Worm (Caenorhabditis elegans) whole organism, young adult: ENCODE data around the gene smg-9.

Experiments used
- B0019.2 ChIP-seq: fragments of 200-800 bp; sonication (Bioruptor generic); conservative IDR thresholded peaks from 2 replicates; pipeline ENCODE4 v1.3.6; 2022; ENCODE audit warnings: missing genetic modification reagents, missing genetic modification characterization, missing compliant biosample characterization
- B0035.1 ChIP-seq: sonication (generic microtip); optimal IDR thresholded peaks from 2 replicates; lab custom pipeline; 2016; ENCODE audit warnings: missing genetic modification characterization, mild to moderate bottlenecking, missing compliant biosample characterization, missing genotype, missing genetic modification reagents
- C06A6.2 ChIP-seq: fragments of 200-800 bp; sonication (Bioruptor generic); conservative IDR thresholded peaks from 2 replicates; pipeline ENCODE4 v1.3.6; 2022; ENCODE audit warnings: missing genetic modification characterization, missing compliant biosample characterization
- C17E4.6 ChIP-seq: fragments of 200-800 bp; sonication (Bioruptor generic); IDR thresholded peaks from 2 replicates; pipeline ENCODE4 v1.3.6; 2022; ENCODE audit warnings: missing genetic modification reagents, missing genetic modification characterization, missing compliant biosample characterization
- F23B12.7 ChIP-seq: sonication (generic microtip); optimal IDR thresholded peaks from 2 replicates; lab custom pipeline; 2017; ENCODE audit warnings: missing genetic modification characterization, mild to moderate bottlenecking, missing compliant biosample characterization, antibody characterized with exemption, moderate library complexity; ENCODE audit not compliant: insufficient read depth
- F33H1.4 ChIP-seq: fragments of 200-800 bp; sonication (Bioruptor generic); IDR thresholded peaks from 2 replicates; pipeline ENCODE4 v1.3.6; 2022; ENCODE audit warnings: missing genetic modification reagents, missing genetic modification characterization, missing compliant biosample characterization
- F55B11.4 ChIP-seq: sonication (generic microtip); optimal IDR thresholded peaks from 2 replicates; lab custom pipeline; 2016; ENCODE audit warnings: missing compliant biosample characterization, missing genetic modification characterization, borderline replicate concordance; ENCODE audit not compliant: insufficient read depth
- K11D2.4 ChIP-seq: fragments of 200-800 bp; sonication (Bioruptor generic); IDR thresholded peaks from 2 replicates; pipeline ENCODE4 v1.3.6; 2022; ENCODE audit warnings: missing genetic modification reagents, missing genetic modification characterization, missing compliant biosample characterization
- T07F8.4 ChIP-seq: sonication (generic microtip); optimal IDR thresholded peaks from 2 replicates; lab custom pipeline; 2016; ENCODE audit warnings: mild to moderate bottlenecking, missing genetic modification characterization, moderate library complexity, missing compliant biosample characterization
- T26A5.8 ChIP-seq: sonication (generic microtip); optimal IDR thresholded peaks from 2 replicates; lab custom pipeline; 2016; ENCODE audit warnings: missing genetic modification characterization, missing compliant biosample characterization
- Y53F4B.3 ChIP-seq: fragments of 200-800 bp; sonication (Bioruptor generic); IDR thresholded peaks from 2 replicates; pipeline ENCODE4 v1.3.6; 2022; ENCODE audit warnings: missing genetic modification reagents, missing genetic modification characterization, missing compliant biosample characterization
- ama-1 ChIP-seq, 3 experiments: fragments of 150-350 bp in 1 of 3; sonication (generic microtip) in 2 of 3; optimal IDR thresholded peaks; 2 replicates each; lab custom pipeline; 2014 to 2018; ENCODE audit warnings: missing biosample characterization in 2 of 3, missing genetic modification characterization in 2 of 3, missing genetic modification reagents in 2 of 3
- ccch-3 ChIP-seq: fragments of 200-800 bp; sonication (Bioruptor generic); optimal IDR thresholded peaks from 2 replicates; lab custom pipeline; 2018; ENCODE audit warnings: mild to moderate bottlenecking, missing genetic modification characterization, missing compliant biosample characterization
- ceh-58 ChIP-seq: fragments of 200-800 bp; sonication (Bioruptor generic); IDR thresholded peaks from 2 replicates; pipeline ENCODE4 v1.3.6; 2022; ENCODE audit warnings: missing genetic modification characterization, missing compliant biosample characterization
- dpl-1 ChIP-seq: fragments of 150-350 bp; optimal IDR thresholded peaks from 2 replicates; lab custom pipeline; 2014; ENCODE audit warnings: missing biosample characterization, missing genetic modification reagents, missing genetic modification characterization
- egl-44 ChIP-seq: fragments of 200-800 bp; sonication (Bioruptor generic); IDR thresholded peaks from 2 replicates; pipeline ENCODE4 v1.3.6; 2022; ENCODE audit warnings: missing genetic modification reagents, missing genetic modification characterization, missing compliant biosample characterization
- egrh-3 ChIP-seq: fragments of 200-800 bp; sonication (Bioruptor generic); IDR thresholded peaks from 2 replicates; pipeline ENCODE4 v1.3.6; 2022; ENCODE audit warnings: missing genetic modification reagents, missing genetic modification characterization, missing compliant biosample characterization
- ekl-4 ChIP-seq: fragments of 200-800 bp; sonication (Bioruptor generic); IDR thresholded peaks from 2 replicates; pipeline ENCODE4 v1.3.6; 2022; ENCODE audit warnings: missing genetic modification reagents, missing genetic modification characterization, missing compliant biosample characterization
- lag-1 ChIP-seq: fragments of 200-800 bp; sonication (Bioruptor generic); IDR thresholded peaks from 2 replicates; pipeline ENCODE4 v1.3.6; 2022; ENCODE audit warnings: missing genetic modification reagents, missing genetic modification characterization, missing compliant biosample characterization
- let-526 ChIP-seq: fragments of 200-800 bp; sonication (Bioruptor generic); IDR thresholded peaks from 2 replicates; pipeline ENCODE4 v1.3.6; 2022; ENCODE audit warnings: missing genetic modification reagents, missing genetic modification characterization, missing compliant biosample characterization
- lin-26 ChIP-seq: fragments of 200-800 bp; sonication (Bioruptor generic); IDR thresholded peaks from 2 replicates; pipeline ENCODE4 v1.3.6; 2022; ENCODE audit warnings: missing genetic modification reagents, missing genetic modification characterization, missing compliant biosample characterization
- mel-28 ChIP-seq: sonication (generic microtip); optimal IDR thresholded peaks from 2 replicates; lab custom pipeline; 2016; ENCODE audit warnings: borderline replicate concordance, mild to moderate bottlenecking, missing genetic modification characterization, missing compliant biosample characterization
- mes-4 ChIP-seq: sonication (generic microtip); optimal IDR thresholded peaks from 2 replicates; lab custom pipeline; 2016; ENCODE audit warnings: missing genotype, missing genetic modification characterization, missing compliant biosample characterization
- nfyb-1 ChIP-seq: fragments of 200-800 bp; sonication (Bioruptor generic); IDR thresholded peaks from 2 replicates; pipeline ENCODE4 v1.3.6; 2022; ENCODE audit warnings: missing genetic modification reagents, missing genetic modification characterization, missing compliant biosample characterization
- nhr-27 ChIP-seq: fragments of 200-800 bp; sonication (Bioruptor generic); optimal IDR thresholded peaks from 2 replicates; lab custom pipeline; 2018; ENCODE audit warnings: mild to moderate bottlenecking, missing genetic modification characterization, moderate library complexity, missing compliant biosample characterization
- nhr-80 ChIP-seq: sonication (generic microtip); optimal IDR thresholded peaks from 2 replicates; lab custom pipeline; 2016; ENCODE audit warnings: missing genetic modification characterization, missing compliant biosample characterization
- pha-4 ChIP-seq: fragments of 150-350 bp; sonication (generic microtip); optimal IDR thresholded peaks from 2 replicates; lab custom pipeline; 2014; ENCODE audit warnings: missing biosample characterization, missing genetic modification reagents, missing genetic modification characterization
- snpc-1.3 ChIP-seq: sonication (generic microtip); optimal IDR thresholded peaks from 2 replicates; lab custom pipeline; 2017; ENCODE audit warnings: missing genetic modification characterization, mild to moderate bottlenecking, missing compliant biosample characterization, antibody characterized with exemption, moderate library complexity, missing genotype, missing genetic modification reagents; ENCODE audit not compliant: insufficient read depth
- tbp1 ChIP-seq: fragments of 200-800 bp; sonication (Bioruptor generic); optimal IDR thresholded peaks from 2 replicates; lab custom pipeline; 2018; ENCODE audit warnings: mild to moderate bottlenecking, missing genetic modification characterization, missing compliant biosample characterization
- unc-62 ChIP-seq: fragments of 150-350 bp; optimal IDR thresholded peaks from 2 replicates; lab custom pipeline; 2014; ENCODE audit warnings: missing biosample characterization, missing genetic modification reagents, missing genetic modification characterization
- zfh-2 ChIP-seq: fragments of 200-800 bp; sonication (Bioruptor generic); conservative IDR thresholded peaks from 2 replicates; pipeline ENCODE4 v1.3.6; 2022; ENCODE audit warnings: missing genetic modification reagents, missing genetic modification characterization, missing compliant biosample characterization
- ztf-3 ChIP-seq: fragments of 200-800 bp; sonication (Bioruptor generic); optimal IDR thresholded peaks from 2 replicates; lab custom pipeline; 2018; ENCODE audit warnings: mild to moderate bottlenecking, missing genetic modification characterization, missing compliant biosample characterization

Gene smg-9

DNA sequence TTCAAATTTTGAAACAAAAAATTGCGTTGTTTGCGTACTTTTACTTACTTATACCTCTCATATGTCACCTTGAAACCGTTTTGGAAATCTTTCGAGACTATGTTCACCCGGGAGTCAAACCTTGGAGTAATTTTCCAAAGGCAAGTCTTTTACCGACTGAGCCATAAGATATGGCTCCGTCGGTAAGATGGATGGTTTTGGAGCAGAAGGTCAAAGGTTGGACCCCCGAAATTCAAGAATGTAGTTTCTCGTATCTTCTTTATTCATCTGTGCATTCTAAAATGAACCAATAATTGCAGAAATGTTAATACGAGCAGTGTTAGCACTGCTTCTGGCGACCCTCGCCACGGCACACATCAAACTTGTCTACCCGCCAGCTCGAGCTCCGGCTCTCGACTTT is 47.4 kb downstream of the smg-9 start, which contains the start of gene C09F9.2:
Gene C09F9.2, plus strand, starts transcription at position 301 of the 400 bp plus-strand sequence.
- no peak for TF ChIP-seq pha-4 (tag; lab: Kevin White, UChicago)
- TF ChIP-seq zfh-2 (GFP tag; lab: Robert Waterston, UW), result peak; percentile 24; the same call in 1 of the 2 replicates

DNA sequence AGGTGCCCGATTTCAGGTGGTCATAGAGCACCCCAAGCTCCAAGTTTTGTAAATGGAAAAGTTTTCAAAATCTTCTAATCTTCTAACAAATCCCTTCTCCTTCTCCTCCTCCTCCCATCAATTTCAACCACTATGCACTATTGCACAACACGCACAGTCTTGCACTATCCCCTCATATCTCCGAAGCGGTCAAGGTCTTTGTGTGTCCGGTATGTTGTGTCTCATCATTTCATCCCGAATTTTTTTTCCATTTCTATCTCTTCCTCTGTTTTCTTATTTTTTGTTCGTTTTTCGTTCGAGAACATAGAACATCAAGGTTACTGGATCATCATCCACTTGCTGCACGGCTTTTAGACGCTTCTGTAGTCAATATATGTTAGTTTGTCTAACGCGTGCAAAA is 48.4 kb downstream of the smg-9 start:
- TF ChIP-seq egrh-3 (GFP tag; lab: Robert Waterston, UW), result no peak
- TF ChIP-seq B0035.1 (tag; lab: Kevin White, UChicago), result no peak
- TF ChIP-seq K11D2.4, result no peak
- TF ChIP-seq T07F8.4 (tag; lab: Kevin White, UChicago), result no peak
- no peak for TF ChIP-seq C06A6.2
- TF ChIP-seq nhr-80 (tag; lab: Kevin White, UChicago), result no peak

- no peak for TF ChIP-seq lag-1 (GFP tag; lab: Robert Waterston, UW)
- no peak for TF ChIP-seq F55B11.4 (tag; lab: Kevin White, UChicago)
- TF ChIP-seq dpl-1 (GFP tag; lab: Kevin White, UChicago), result no peak
- no peak for TF ChIP-seq Y53F4B.3 (GFP tag; lab: Robert Waterston, UW)
- TF ChIP-seq egl-44, result no peak
These were observed 49.3 kb downstream of the smg-9 start for ce11 chrII:14703232-14703926.

DNA sequence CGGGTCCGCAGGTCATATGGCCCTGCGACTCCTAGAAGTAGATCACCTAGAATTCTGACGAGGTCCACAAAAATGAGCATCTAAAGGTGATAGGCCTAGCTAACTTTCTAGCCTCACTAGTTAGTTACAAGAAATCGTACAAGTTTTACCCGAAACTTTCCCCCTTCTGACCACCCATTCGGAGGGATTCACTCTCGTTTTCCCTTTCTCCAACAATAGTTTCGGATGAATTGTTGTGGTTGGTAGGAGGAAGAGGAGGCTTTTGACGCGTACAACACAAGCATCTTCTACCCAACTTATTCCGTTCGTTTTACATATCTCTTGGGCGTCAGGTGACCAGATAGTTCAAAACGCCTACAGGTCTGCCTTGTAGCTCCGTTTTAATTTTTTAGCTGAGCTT is 51.1 kb downstream of the smg-9 start:
- no peak for TF ChIP-seq nhr-27 (tag; lab: Kevin White, UChicago)
- TF ChIP-seq snpc-1.3, result no peak
- TF ChIP-seq F33H1.4, result no peak
- no peak for TF ChIP-seq unc-62 (GFP tag; lab: Kevin White, UChicago)
- TF ChIP-seq T26A5.8 (tag; lab: Kevin White, UChicago), result no peak
- TF ChIP-seq lin-26 (GFP tag; lab: Robert Waterston, UW), result no peak
- TF ChIP-seq let-526 (GFP tag; lab: Robert Waterston, UW), result no peak
- no peak for TF ChIP-seq ekl-4 (GFP tag; lab: Robert Waterston, UW)
- no peak for TF ChIP-seq F23B12.7 (tag; lab: Kevin White, UChicago)
- no peak for TF ChIP-seq ceh-58 (GFP tag; lab: Robert Waterston, UW)
- TF ChIP-seq mel-28, result no peak

ce11 chrII:14700096-14700495 is 52.6 kb downstream of the smg-9 start:
- TF ChIP-seq ztf-3 (GFP tag; lab: Kevin White, UChicago) (no peak), C17E4.6 (GFP tag; lab: Robert Waterston, UW) (no peak), tbp1 (GFP tag; lab: Kevin White, UChicago) (no peak), B0019.2 (GFP tag; lab: Robert Waterston, UW) (no peak), let-526 (GFP tag; lab: Robert Waterston, UW) (no peak), mes-4 (tag; lab: Kevin White, UChicago) (no peak), ccch-3 (no peak), ama-1 (optimal IDR thresholded peaks at IDR 0.05; lab: Kevin White, UChicago) (no peak), ama-1 (GFP tag; optimal IDR thresholded peaks at IDR 0.05; lab: Kevin White, UChicago) (no peak), nfyb-1 (no peak), K11D2.4 (no peak), T26A5.8 (tag; lab: Kevin White, UChicago) (no peak)
